Fruit fly (Drosophila melanogaster) whole organism, embryonic: ENCODE results near the gene CG34290.

Source experiments
- Adf1 ChIP-seq: fragments of 200-800 bp; sonication (Bioruptor generic); IDR thresholded peaks from 2 replicates; pipeline ENCODE4 v1.3.6; 2022; ENCODE audit warnings: missing biosample characterization, missing genetic modification characterization
- Bgb ChIP-seq: fragments of 200-800 bp; sonication (Bioruptor generic); IDR thresholded peaks from 2 replicates; pipeline ENCODE4 v1.3.6; 2022; ENCODE audit warnings: missing biosample characterization, missing genetic modification characterization; ENCODE audit not compliant: partially characterized antibody
- BtbVII ChIP-seq: fragments of 200-800 bp; sonication (Bioruptor generic); optimal IDR thresholded peaks from 3 replicates; lab custom pipeline; 2017; ENCODE audit warnings: missing biosample characterization, mild to moderate bottlenecking, missing genetic modification characterization
- CG10959 ChIP-seq: fragments of 200-800 bp; sonication (Bioruptor generic); IDR thresholded peaks from 2 replicates; pipeline ENCODE4 v1.3.6; 2022; ENCODE audit warnings: missing biosample characterization, missing genetic modification characterization
- CG11398 ChIP-seq: fragments of 200-800 bp; sonication (Bioruptor generic); optimal IDR thresholded peaks from 2 replicates; lab custom pipeline; 2016; ENCODE audit warnings: missing biosample characterization, missing genetic modification characterization
- CG12071 ChIP-seq: fragments of 200-800 bp; sonication (Bioruptor generic); optimal IDR thresholded peaks from 3 replicates; lab custom pipeline; 2018; ENCODE audit warnings: missing biosample characterization, mild to moderate bottlenecking, missing genetic modification characterization
- CG12391 ChIP-seq: fragments of 200-800 bp; sonication (Bioruptor generic); optimal IDR thresholded peaks from 3 replicates; lab custom pipeline; 2018; ENCODE audit warnings: missing biosample characterization, mild to moderate bottlenecking, missing genetic modification characterization, moderate library complexity
- CG12659 ChIP-seq: fragments of 200-800 bp; sonication (Bioruptor generic); optimal IDR thresholded peaks from 3 replicates; lab custom pipeline; 2017; ENCODE audit warnings: mild to moderate bottlenecking, missing biosample characterization, missing genetic modification reagents, missing genetic modification characterization
- CG12942 ChIP-seq: fragments of 200-800 bp; sonication (Bioruptor generic); optimal IDR thresholded peaks from 3 replicates; lab custom pipeline; 2016; ENCODE audit warnings: missing biosample characterization, missing genetic modification characterization
- CG13624 ChIP-seq: fragments of 200-800 bp; sonication (Bioruptor generic); optimal IDR thresholded peaks from 2 replicates; lab custom pipeline; 2016; ENCODE audit warnings: missing biosample characterization, missing genetic modification characterization
- CG14441 ChIP-seq: fragments of 200-800 bp; sonication (Bioruptor generic); IDR thresholded peaks from 2 replicates; pipeline ENCODE4 v1.3.6; 2022; ENCODE audit warnings: missing biosample characterization, missing genetic modification characterization
- CG15011 ChIP-seq: fragments of 200-800 bp; sonication (Bioruptor generic); optimal IDR thresholded peaks from 3 replicates; lab custom pipeline; 2018; ENCODE audit warnings: missing biosample characterization, mild to moderate bottlenecking, missing genetic modification characterization
- CG1529 ChIP-seq: fragments of 200-800 bp; sonication (Bioruptor generic); optimal IDR thresholded peaks from 3 replicates; lab custom pipeline; 2018; ENCODE audit warnings: missing biosample characterization, missing genetic modification characterization
- CG16815 ChIP-seq: fragments of 200-800 bp; sonication (Bioruptor generic); optimal IDR thresholded peaks from 3 replicates; lab custom pipeline; 2017; ENCODE audit warnings: missing biosample characterization, mild to moderate bottlenecking, missing genetic modification characterization
- CG17361 ChIP-seq: fragments of 200-800 bp; sonication (Bioruptor generic); IDR thresholded peaks from 3 replicates; pipeline ENCODE4 v1.3.6; 2022; ENCODE audit warnings: missing biosample characterization, missing genetic modification characterization
- CG5245 ChIP-seq: fragments of 200-800 bp; sonication (Bioruptor generic); optimal IDR thresholded peaks from 3 replicates; lab custom pipeline; 2016; ENCODE audit warnings: missing biosample characterization, missing genetic modification characterization
- CG7963 ChIP-seq: fragments of 200-800 bp; sonication (Bioruptor generic); IDR thresholded peaks from 3 replicates; pipeline ENCODE4 v1.3.6; 2022; ENCODE audit warnings: missing biosample characterization, missing genetic modification characterization; ENCODE audit not compliant: partially characterized antibody
- CG9437 ChIP-seq: fragments of 200-800 bp; sonication (Bioruptor generic); optimal IDR thresholded peaks from 2 replicates; lab custom pipeline; 2018; ENCODE audit warnings: missing biosample characterization, mild to moderate bottlenecking, missing genetic modification characterization
- CG9932 ChIP-seq: fragments of 200-800 bp; sonication (Bioruptor generic); IDR thresholded peaks from 2 replicates; pipeline ENCODE4 v1.3.6; 2022; ENCODE audit warnings: missing biosample characterization, missing genetic modification characterization
- Dfd ChIP-seq, 2 experiments: fragments of >200 bp; optimal IDR thresholded peaks; 2 replicates each; lab custom pipeline; 2017; ENCODE audit warnings: missing biosample characterization in 2 of 2, missing genetic modification characterization in 2 of 2
- Fer1 ChIP-seq: fragments of 200-800 bp; sonication (Bioruptor generic); optimal IDR thresholded peaks from 2 replicates; lab custom pipeline; 2017; ENCODE audit warnings: missing biosample characterization, mild to moderate bottlenecking, missing genetic modification characterization
- HLHmδ ChIP-seq: fragments of 200-800 bp; sonication (Bioruptor generic); optimal IDR thresholded peaks from 2 replicates; lab custom pipeline; 2018; ENCODE audit warnings: missing biosample characterization, mild to moderate bottlenecking, missing genetic modification characterization, moderate library complexity
- Hr51 ChIP-seq, 2 experiments: fragments of 200-800 bp; sonication (Bioruptor generic); optimal IDR thresholded peaks; 2 replicates in 1 of 2; 3 replicates in 1 of 2; lab custom pipeline; 2016 to 2018; ENCODE audit warnings: missing biosample characterization in 2 of 2, missing genetic modification characterization in 2 of 2, mild to moderate bottlenecking in 1 of 2, moderate library complexity in 1 of 2
- MBD-R2 ChIP-seq: fragments of 200-800 bp; sonication (Bioruptor generic); IDR thresholded peaks from 2 replicates; pipeline ENCODE4 v1.3.6; 2022; ENCODE audit warnings: missing biosample characterization, missing genetic modification characterization
- Meics ChIP-seq: fragments of 200-800 bp; sonication (Bioruptor generic); optimal IDR thresholded peaks from 2 replicates; lab custom pipeline; 2017; ENCODE audit warnings: missing biosample characterization, mild to moderate bottlenecking, missing genetic modification characterization
- Oaz ChIP-seq: fragments of 200-800 bp; sonication (Bioruptor generic); IDR thresholded peaks from 2 replicates; pipeline ENCODE4 v1.3.6; 2022; ENCODE audit warnings: missing biosample characterization, missing genetic modification characterization
- Stat92E ChIP-seq, 3 experiments: fragments of >200 bp in 2 of 3; fragments of 200-800 bp in 1 of 3; sonication (Bioruptor generic) in 1 of 3; optimal IDR thresholded peaks; 2 replicates each; lab custom pipeline; 2017 to 2019; ENCODE audit warnings: missing biosample characterization in 3 of 3, missing genetic modification characterization in 3 of 3, mild to moderate bottlenecking in 1 of 3, moderate library complexity in 1 of 3
- bsh ChIP-seq, 2 experiments: fragments of 200-800 bp; sonication (Bioruptor generic); optimal IDR thresholded peaks; 2 replicates each; lab custom pipeline; 2017 to 2018; ENCODE audit warnings: mild to moderate bottlenecking in 2 of 2, missing biosample characterization in 2 of 2, missing genetic modification characterization in 2 of 2, moderate library complexity in 1 of 2
- btn ChIP-seq: fragments of 200-800 bp; sonication (Bioruptor generic); optimal IDR thresholded peaks from 2 replicates; lab custom pipeline; 2016; ENCODE audit warnings: missing biosample characterization, missing genetic modification characterization
- chif ChIP-seq, 2 experiments: fragments of 200-800 bp; sonication (Bioruptor generic); optimal IDR thresholded peaks; 3 replicates each; lab custom pipeline; 2016; ENCODE audit warnings: missing biosample characterization in 2 of 2, missing genetic modification characterization in 2 of 2
- ci ChIP-seq: fragments of 200-800 bp; sonication (Bioruptor generic); IDR thresholded peaks from 3 replicates; pipeline ENCODE4 v1.3.6; 2022; ENCODE audit warnings: missing biosample characterization, missing genetic modification characterization
- fd102C ChIP-seq: fragments of 200-800 bp; sonication (Bioruptor generic); optimal IDR thresholded peaks from 2 replicates; lab custom pipeline; 2018; ENCODE audit warnings: missing biosample characterization, mild to moderate bottlenecking, missing genetic modification characterization, moderate library complexity
- gce ChIP-seq: fragments of 200-800 bp; sonication (Bioruptor generic); IDR thresholded peaks from 3 replicates; pipeline ENCODE4 v1.3.6; 2022; ENCODE audit warnings: missing biosample characterization, missing genetic modification characterization
- gcm ChIP-seq: fragments of 200-800 bp; sonication (Bioruptor generic); optimal IDR thresholded peaks from 2 replicates; lab custom pipeline; 2019; ENCODE audit warnings: missing biosample characterization, mild to moderate bottlenecking, missing genetic modification characterization, moderate library complexity
- gsb-n ChIP-seq: fragments of 200-800 bp; sonication (Bioruptor generic); optimal IDR thresholded peaks from 3 replicates; lab custom pipeline; 2018; ENCODE audit warnings: missing biosample characterization, mild to moderate bottlenecking, missing genetic modification characterization
- hkb ChIP-seq, 2 experiments: fragments of 200-800 bp in 1 of 2; fragments of >200 bp in 1 of 2; sonication (Bioruptor generic) in 1 of 2; IDR thresholded peaks in 1 of 2; optimal IDR thresholded peaks in 1 of 2; 2 replicates each; pipeline versions ENCODE4 v1.3.6 to Lab custom; 2017 to 2022; ENCODE audit warnings: missing biosample characterization in 1 of 2, missing genetic modification characterization in 1 of 2
- lola ChIP-seq, 3 experiments: fragments of >200 bp in 2 of 3; fragments of 200-800 bp in 1 of 3; sonication (Bioruptor generic) in 1 of 3; optimal IDR thresholded peaks; 2 replicates each; lab custom pipeline; 2017 to 2019; ENCODE audit warnings: missing biosample characterization in 3 of 3, missing genetic modification characterization in 3 of 3, mild to moderate bottlenecking in 1 of 3, moderate library complexity in 1 of 3
- mam ChIP-seq: fragments of 200-800 bp; sonication (Bioruptor generic); optimal IDR thresholded peaks from 3 replicates; lab custom pipeline; 2016; ENCODE audit warnings: missing biosample characterization, missing genetic modification characterization
- nerfin-1 ChIP-seq: fragments of 200-800 bp; sonication (Bioruptor generic); optimal IDR thresholded peaks from 3 replicates; lab custom pipeline; 2019; ENCODE audit warnings: missing biosample characterization, mild to moderate bottlenecking, missing genetic modification characterization, moderate library complexity
- nmo ChIP-seq: fragments of 200-800 bp; sonication (Bioruptor generic); optimal IDR thresholded peaks from 2 replicates; lab custom pipeline; 2018; ENCODE audit warnings: missing biosample characterization, mild to moderate bottlenecking, missing genetic modification characterization, moderate library complexity
- pros ChIP-seq: fragments of 200-800 bp; sonication (Bioruptor generic); optimal IDR thresholded peaks from 3 replicates; lab custom pipeline; 2019; ENCODE audit warnings: missing biosample characterization, mild to moderate bottlenecking, missing genetic modification characterization, moderate library complexity
- rib ChIP-seq: fragments of 200-800 bp; sonication (Bioruptor generic); IDR thresholded peaks from 2 replicates; pipeline ENCODE4 v1.3.6; 2022; ENCODE audit warnings: missing biosample characterization, missing genetic modification characterization
- ro ChIP-seq: fragments of 200-800 bp; sonication (Bioruptor generic); IDR thresholded peaks from 2 replicates; pipeline ENCODE4 v1.3.6; 2022; ENCODE audit warnings: missing biosample characterization, missing genetic modification characterization
- run ChIP-seq: fragments of 200-800 bp; sonication (Bioruptor generic); optimal IDR thresholded peaks from 3 replicates; lab custom pipeline; 2018; ENCODE audit warnings: missing biosample characterization, mild to moderate bottlenecking, missing genetic modification characterization
- slbo ChIP-seq: fragments of 200-800 bp; sonication (Bioruptor generic); IDR thresholded peaks from 2 replicates; pipeline ENCODE4 v1.3.6; 2022; ENCODE audit warnings: missing biosample characterization, missing genetic modification characterization
- sr ChIP-seq: fragments of 200-800 bp; sonication (Bioruptor generic); IDR thresholded peaks from 3 replicates; pipeline ENCODE4 v1.3.6; 2022; ENCODE audit warnings: missing biosample characterization, missing genetic modification characterization
- sug ChIP-seq: fragments of 200-800 bp; optimal IDR thresholded peaks from 2 replicates; lab custom pipeline; 2019; ENCODE audit warnings: missing biosample characterization, mild to moderate bottlenecking, missing genetic modification characterization, moderate library complexity
- trh ChIP-seq: fragments of 200-800 bp; sonication (Bioruptor generic); optimal IDR thresholded peaks from 2 replicates; lab custom pipeline; 2016; ENCODE audit warnings: missing biosample characterization, missing genetic modification characterization
- wdn ChIP-seq: fragments of 200-800 bp; sonication (Bioruptor generic); IDR thresholded peaks from 2 replicates; pipeline ENCODE4 v1.3.6; 2022; ENCODE audit warnings: missing biosample characterization, missing genetic modification characterization
- zen ChIP-seq: fragments of 200-800 bp; sonication (Bioruptor generic); optimal IDR thresholded peaks from 3 replicates; lab custom pipeline; 2018; ENCODE audit warnings: missing biosample characterization, mild to moderate bottlenecking, missing genetic modification characterization, moderate library complexity

CG34290 gene

DNA sequence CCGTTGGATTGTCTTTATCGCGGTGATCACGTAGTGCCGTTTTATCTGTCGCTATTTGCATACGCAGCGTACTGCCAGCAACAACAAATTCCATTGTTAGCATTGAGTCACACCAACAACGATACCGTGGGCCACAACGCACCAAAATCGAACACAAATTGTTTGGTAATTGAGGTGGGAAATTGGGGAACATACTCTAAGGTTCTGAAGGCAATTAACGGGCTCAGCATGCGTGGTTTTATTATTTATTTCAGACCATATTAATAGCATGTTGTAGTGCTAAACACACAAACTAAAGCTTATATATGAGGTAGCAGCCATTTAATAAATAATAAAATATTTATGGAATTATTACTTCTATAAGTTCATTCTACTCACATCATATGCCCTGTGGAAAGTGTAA lies 8.9 kb upstream of the CG34290 start (continued):
- TF ChIP-seq CG12659 (GFP tag; lab: Kevin White, UChicago) (no peak), CG17361 (GFP tag; lab: Robert Waterston, UW) (peak; percentile 31; the same call in 1 of the 3 replicates), CG12391 (tag; lab: Kevin White, UChicago) (peak; percentile 33), Bgb (GFP tag; lab: Robert Waterston, UW) (no peak), sr (GFP tag; lab: Robert Waterston, UW) (0 out of 3 replicates have a peak, but pooled peaks have one; percentile 19), ro (GFP tag; lab: Robert Waterston, UW) (no peak), CG15011 (GFP tag; lab: Kevin White, UChicago) (peak; percentile 10), ci (peak; percentile 43; the same call in 1 of the 3 replicates), hkb (optimal IDR thresholded peaks at IDR 0.05; lab: Kevin White, UChicago) (no peak), hkb (GFP tag; IDR thresholded peaks at IDR 0.05; lab: Robert Waterston, UW) (peak; percentile 48), chif (GFP tag; optimal IDR thresholded peaks at IDR 0.05; lab: Kevin White, UChicago) (no peak), CG1529 (GFP tag; lab: Kevin White, UChicago) (peak; percentile 17), CG13624 (GFP tag; lab: Kevin White, UChicago) (peak; percentile 2), fd102C (no peak), trh (peak; percentile 1), sug (no peak), bsh (GFP tag; optimal IDR thresholded peaks at IDR 0.05; lab: Kevin White, UChicago) (peak in 1 of 2 experiments; percentile 60), nmo (GFP tag; lab: Kevin White, UChicago) (peak; percentile 24), CG5245 (GFP tag; lab: Kevin White, UChicago) (peak; percentile 17), Meics (peak; percentile 29), run (tag; lab: Kevin White, UChicago) (no peak), Adf1 (GFP tag; lab: Robert Waterston, UW) (no peak), Stat92E (GFP tag; optimal IDR thresholded peaks at IDR 0.05; lab: Kevin White, UChicago) (no peak), CG9437 (GFP tag; lab: Kevin White, UChicago) (peak; percentile 32), pros (GFP tag; lab: Kevin White, UChicago) (no peak), CG12071 (GFP tag; lab: Kevin White, UChicago) (peak; percentile 23), CG14441 (peak; percentile 49), CG16815 (GFP tag; lab: Kevin White, UChicago) (peak; percentile 13), Dfd (GFP tag; optimal IDR thresholded peaks at IDR 0.05; lab: Kevin White, UChicago) (no peak), mam (GFP tag; lab: Kevin White, UChicago) (no peak), gsb-n (tag; lab: Kevin White, UChicago) (peak; percentile 6), btn (GFP tag; lab: Kevin White, UChicago) (no peak), HLHmδ (GFP tag; lab: Kevin White, UChicago) (peak; percentile 65), Fer1 (no peak), rib (GFP tag; lab: Robert Waterston, UW) (no peak), Oaz (GFP tag; lab: Robert Waterston, UW) (no peak), wdn (GFP tag; lab: Robert Waterston, UW) (no peak), CG12942 (GFP tag; lab: Kevin White, UChicago) (peak; percentile 7), BtbVII (peak; percentile 8), gcm (GFP tag; lab: Kevin White, UChicago) (peak; percentile 38), CG10959 (GFP tag; lab: Robert Waterston, UW) (no peak), CG7963 (GFP tag; lab: Robert Waterston, UW) (no peak), zen (peak; percentile 18), slbo (GFP tag; lab: Robert Waterston, UW) (peak; percentile 11; the same call in 1 of the 2 replicates), CG11398 (GFP tag; lab: Kevin White, UChicago) (no peak), nerfin-1 (peak; percentile 5), MBD-R2 (GFP tag; lab: Robert Waterston, UW) (no peak), lola (GFP tag; optimal IDR thresholded peaks at IDR 0.05; lab: Kevin White, UChicago) (peak in 1 of 3 experiments; percentile 25), Hr51 (GFP tag; optimal IDR thresholded peaks at IDR 0.05; lab: Kevin White, UChicago) (peak in 1 of 2 experiments; percentile 18), gce (GFP tag; lab: Robert Waterston, UW) (no peak), CG9932 (no peak)
